Worm (Caenorhabditis elegans) whole organism, L3 larva: ENCODE measurements around the gene rpn-1.

Source experiments
- fkh-10 ChIP-seq: sonication (generic microtip); optimal IDR thresholded peaks from 2 replicates; lab custom pipeline; 2017; ENCODE audit warnings: missing biosample characterization, missing genetic modification reagents, missing genetic modification characterization
- tbx-2 ChIP-seq: sonication (generic microtip); optimal IDR thresholded peaks from 2 replicates; lab custom pipeline; 2016; ENCODE audit warnings: mild to moderate bottlenecking, missing genetic modification characterization, missing compliant biosample characterization

DNA sequence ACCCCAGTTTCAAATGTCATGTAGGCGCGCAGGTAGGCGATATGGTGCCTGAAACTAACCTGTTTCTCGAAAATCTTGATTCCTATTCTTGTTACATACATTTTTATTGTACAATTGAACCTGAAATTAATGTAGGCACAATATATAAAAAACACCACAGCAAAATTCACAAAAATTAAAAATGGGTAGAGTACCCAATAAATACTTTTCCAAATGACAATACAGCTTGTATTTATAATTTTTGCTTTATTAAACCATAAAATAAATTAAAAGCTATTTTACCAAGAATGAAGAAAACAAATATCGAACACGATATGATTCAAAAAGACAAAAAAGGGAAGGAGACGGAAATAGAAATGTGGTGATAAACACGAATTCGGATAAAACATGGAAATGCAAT is 26.4 kb downstream of the rpn-1 start, which contains the start of gene tre-2:
- TF ChIP-seq fkh-10 (GFP tag; lab: Kevin White, UChicago) (no peak), tbx-2 (no peak)
